Worm (Caenorhabditis elegans) whole organism, L4/young adult: ENCODE measurements around the gene C14C10.1.

Source experiments
- W03F9.2 ChIP-seq: fragments of 150-350 bp; optimal IDR thresholded peaks from 2 replicates; lab custom pipeline; 2014; ENCODE audit warnings: missing biosample characterization, missing genetic modification characterization
- him-1 ChIP-seq: sonication (generic microtip); optimal IDR thresholded peaks from 2 replicates; lab custom pipeline; 2016; ENCODE audit warnings: missing genotype, missing genetic modification reagents, missing genetic modification characterization, missing compliant biosample characterization

DNA sequence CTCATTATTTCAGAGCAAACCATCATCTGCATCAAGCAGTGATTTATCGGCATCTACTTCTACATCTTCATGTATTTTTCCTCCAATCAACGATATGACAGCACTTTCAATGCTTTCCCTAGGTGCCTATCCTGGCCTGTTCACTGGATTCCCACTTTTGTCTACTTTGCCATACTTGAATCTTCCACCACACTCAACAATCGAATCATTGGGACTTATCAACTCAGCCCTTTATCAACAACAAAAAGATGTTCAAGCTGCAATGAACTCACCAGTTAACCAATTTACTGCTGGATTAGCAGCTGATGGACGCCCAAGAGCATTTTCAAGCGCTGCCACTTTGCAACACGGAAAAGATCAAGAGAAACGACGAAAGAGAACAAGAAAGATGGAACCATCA lies 46.9 kb upstream of the C14C10.1 start:
- TF ChIP-seq W03F9.2 (tag; lab: Kevin White, UChicago) = no peak
- no peak for TF ChIP-seq him-1
